Worm (Caenorhabditis elegans): ENCODE results near the gene srw-141.

ce11 chrV:2934075-2934474 lies 4.3 kb downstream of the srw-141 start, which contains the start of gene srh-247:
- TF ChIP-seq pha-4 (tag; optimal IDR thresholded peaks at IDR 0.05) (no peak), elt-2 (tag; optimal IDR thresholded peaks at IDR 0.05) (no peak), unc-86 (tag; optimal IDR thresholded peaks at IDR 0.05) (no peak), pqm-1 (tag; optimal IDR thresholded peaks at IDR 0.05) (no peak), sdc-2 (tag; optimal IDR thresholded peaks at IDR 0.05) (no peak), ceh-18 (tag; optimal IDR thresholded peaks at IDR 0.05) (no peak), tbx-7 (tag; optimal IDR thresholded peaks at IDR 0.05) (no peak), hlh-13 (GFP tag; optimal IDR thresholded peaks at IDR 0.05) (no peak), dmd-4 (tag; optimal IDR thresholded peaks at IDR 0.05; ENCODE audit: borderline replicate concordance) (no peak), gmeb-2 (tag; optimal IDR thresholded peaks at IDR 0.05) (no peak), fkh-10 (GFP tag; optimal IDR thresholded peaks at IDR 0.05) (no peak), T23F11.4 (GFP tag; optimal IDR thresholded peaks at IDR 0.05) (no peak), rnt-1 (tag; optimal IDR thresholded peaks at IDR 0.05) (no peak), nhr-11 (tag; optimal IDR thresholded peaks at IDR 0.05) (no peak)

All from whole organism, late embryonic.